Fruit fly (Drosophila melanogaster): Measurements from ENCODE around the gene CG32086.

Gene CG32086

dm6 chr3L:11551949-11552348 is 31.9 kb downstream of the CG32086 start (continued):
- TF ChIP-seq CG11762 (GFP tag; optimal IDR thresholded peaks at IDR 0.05; ENCODE audit: insufficient read depth), result peak; percentile 33
- TF ChIP-seq Ets21C (GFP tag; optimal IDR thresholded peaks at IDR 0.05), result no peak
- TF ChIP-seq Blimp-1 (GFP tag; optimal IDR thresholded peaks at IDR 0.05), result no peak
- peak; percentile 44 for TF ChIP-seq CG6792 (GFP tag; optimal IDR thresholded peaks at IDR 0.05)
- peak; percentile 53 for TF ChIP-seq Gug (GFP tag; IDR thresholded peaks at IDR 0.05)
- peak; percentile 36 for TF ChIP-seq Hr39 (GFP tag; optimal IDR thresholded peaks at IDR 0.05)
- peak; percentile 56 for TF ChIP-seq CG6276 (GFP tag; optimal IDR thresholded peaks at IDR 0.05)
- TF ChIP-seq fkh (GFP tag; optimal IDR thresholded peaks at IDR 0.05), result no peak
- TF ChIP-seq CG3032 (tag; optimal IDR thresholded peaks at IDR 0.05), result peak; percentile 50
- TF ChIP-seq ss (GFP tag; optimal IDR thresholded peaks at IDR 0.05), result peak; percentile 21 to 64
- TF ChIP-seq topi (GFP tag; optimal IDR thresholded peaks at IDR 0.05), result peak; percentile 63
- TF ChIP-seq Eip78C (GFP tag), result peak; percentile 87
- peak; percentile 12 for TF ChIP-seq CG7368 (GFP tag; optimal IDR thresholded peaks at IDR 0.05)
- TF ChIP-seq Eip93F (GFP tag; optimal IDR thresholded peaks at IDR 0.05), result no peak
- peak; percentile 52 for TF ChIP-seq cyc (GFP tag; optimal IDR thresholded peaks at IDR 0.05)
- peak; percentile 76 for TF ChIP-seq CG15336 (GFP tag; IDR thresholded peaks at IDR 0.05)
- no peak for TF ChIP-seq vri (GFP tag; optimal IDR thresholded peaks at IDR 0.05)
- TF ChIP-seq CG11294 (GFP tag; IDR thresholded peaks at IDR 0.05), result no peak
- TF ChIP-seq CG32006 (GFP tag; optimal IDR thresholded peaks at IDR 0.05), result peak; percentile 78
- TF ChIP-seq Ets96B (tag; optimal IDR thresholded peaks at IDR 0.05), result peak; percentile 71
- peak; percentile 47 for TF ChIP-seq acj6 (GFP tag; optimal IDR thresholded peaks at IDR 0.05)
- peak; percentile 48 for TF ChIP-seq Smox (GFP tag; optimal IDR thresholded peaks at IDR 0.05)
- TF ChIP-seq CG6163 (GFP tag; IDR thresholded peaks at IDR 0.05), result peak; percentile 75; the same call in 2 of the 3 replicates

dm6 chr3L:11550359-11551056 is 33.4 kb downstream of the CG32086 start:
- peak; percentile 66 for TF ChIP-seq fkh (GFP tag; optimal IDR thresholded peaks at IDR 0.05)
- no peak for TF ChIP-seq CG10669 (GFP tag; optimal IDR thresholded peaks at IDR 0.05)
- 0 out of 3 replicates have a peak, but pooled peaks have one; percentile 24 for TF ChIP-seq CG6163 (GFP tag; IDR thresholded peaks at IDR 0.05)

- TF ChIP-seq Gug (GFP tag; IDR thresholded peaks at IDR 0.05), result peak; percentile 13; the same call in 1 of the 2 replicates
- TF ChIP-seq CG6808 (GFP tag; optimal IDR thresholded peaks at IDR 0.05), result no peak
- peak; percentile 11 for TF ChIP-seq Eip78C (GFP tag)
- TF ChIP-seq Lpt (GFP tag; optimal IDR thresholded peaks at IDR 0.05), result no peak
- TF ChIP-seq CG6276 (GFP tag; optimal IDR thresholded peaks at IDR 0.05), result peak; percentile 22
- 0 out of 2 replicates have a peak, but pooled peaks have one; percentile 27 for TF ChIP-seq CG15336 (GFP tag; IDR thresholded peaks at IDR 0.05)
- no peak for TF ChIP-seq svp (GFP tag)
- TF ChIP-seq CG8119 (GFP tag; IDR thresholded peaks at IDR 0.05), result peak; percentile 55; the same call in 2 of the 3 replicates
- TF ChIP-seq eg (GFP tag; IDR thresholded peaks at IDR 0.05), result peak; percentile 61; the same call in 2 of the 3 replicates
These were observed 34.4 kb downstream of the CG32086 start for dm6 chr3L:11549432-11549831.

dm6 chr3L:11548009-11548408 is 35.9 kb downstream of the CG32086 start:
- TF ChIP-seq eg (GFP tag; IDR thresholded peaks at IDR 0.05), result no peak
- no peak for TF ChIP-seq lz (GFP tag; optimal IDR thresholded peaks at IDR 0.05)
- no peak for TF ChIP-seq Ets21C (GFP tag; optimal IDR thresholded peaks at IDR 0.05)
- TF ChIP-seq CG1621 (tag; optimal IDR thresholded peaks at IDR 0.05), result no peak
- TF ChIP-seq CG31627 (GFP tag; optimal IDR thresholded peaks at IDR 0.05), result no peak
- TF ChIP-seq OdsH (GFP tag; optimal IDR thresholded peaks at IDR 0.05), result no peak
- TF ChIP-seq achi (GFP tag; optimal IDR thresholded peaks at IDR 0.05), result no peak
- TF ChIP-seq CG8632 (GFP tag; optimal IDR thresholded peaks at IDR 0.05), result no peak
- TF ChIP-seq CG32006 (GFP tag; optimal IDR thresholded peaks at IDR 0.05), result no peak
- no peak for TF ChIP-seq fd85E (GFP tag; optimal IDR thresholded peaks at IDR 0.05)
- TF ChIP-seq CG6808 (GFP tag; optimal IDR thresholded peaks at IDR 0.05), result no peak
- TF ChIP-seq Eip75B (GFP tag; optimal IDR thresholded peaks at IDR 0.05), result no peak
- no peak for TF ChIP-seq Lpt (GFP tag; optimal IDR thresholded peaks at IDR 0.05)
- TF ChIP-seq CG6792 (GFP tag; optimal IDR thresholded peaks at IDR 0.05), result no peak
- TF ChIP-seq CG4318 (GFP tag; optimal IDR thresholded peaks at IDR 0.05), result no peak
